Worm (Caenorhabditis elegans) whole organism, L4 larva: Measurements from ENCODE around the gene R08C7.1.

ENCODE experiments used
- aly-2 ChIP-seq: sonication (generic microtip); optimal IDR thresholded peaks from 2 replicates; lab custom pipeline; 2018; ENCODE audit warnings: missing biosample characterization, missing genetic modification characterization
- ama-1 ChIP-seq: fragments of 150-350 bp; optimal IDR thresholded peaks from 2 replicates; lab custom pipeline; 2014; ENCODE audit warnings: inconsistent platforms, mixed read lengths
- ceh-62 ChIP-seq: sonication (generic microtip); optimal IDR thresholded peaks from 2 replicates; lab custom pipeline; 2017; ENCODE audit warnings: missing biosample characterization, missing genetic modification characterization
- ctbp-1 ChIP-seq: fragments of 200-800 bp; sonication (Bioruptor generic); IDR thresholded peaks from 2 replicates; pipeline ENCODE4 v1.3.6; 2022; ENCODE audit warnings: missing genetic modification reagents, missing genetic modification characterization, missing compliant biosample characterization
- dve-1 ChIP-seq: sonication (generic microtip); optimal IDR thresholded peaks from 2 replicates; lab custom pipeline; 2017; ENCODE audit warnings: antibody characterized with exemption, mild to moderate bottlenecking, missing genetic modification characterization, missing compliant biosample characterization; ENCODE audit not compliant: insufficient read depth
- nhr-111 ChIP-seq: fragments of 200-800 bp; sonication (Bioruptor generic); optimal IDR thresholded peaks from 2 replicates; lab custom pipeline; 2018; ENCODE audit warnings: mild to moderate bottlenecking, missing genetic modification characterization, missing compliant biosample characterization
- nhr-6 ChIP-seq: fragments of 150-350 bp; optimal IDR thresholded peaks from 2 replicates; lab custom pipeline; 2014; ENCODE audit warnings: missing biosample characterization, missing genetic modification characterization
- nhr-77 ChIP-seq: fragments of 150-350 bp; optimal IDR thresholded peaks from 2 replicates; lab custom pipeline; 2014; ENCODE audit warnings: missing biosample characterization, missing genetic modification characterization
- skn-1 ChIP-seq: fragments of 150-350 bp; optimal IDR thresholded peaks from 2 replicates; lab custom pipeline; 2014; ENCODE audit warnings: missing biosample characterization, missing genetic modification characterization
- snpc-1.2 ChIP-seq: fragments of 200-800 bp; sonication (Bioruptor generic); IDR thresholded peaks from 2 replicates; pipeline ENCODE4 v1.3.6; 2022; ENCODE audit warnings: missing genetic modification reagents, missing genetic modification characterization, missing compliant biosample characterization
- snpc-4 ChIP-seq: fragments of 150-350 bp; optimal IDR thresholded peaks from 2 replicates; lab custom pipeline; 2014; ENCODE audit warnings: missing biosample characterization, missing genetic modification characterization
- zfp-3 ChIP-seq: fragments of 200-800 bp; sonication (Bioruptor generic); conservative IDR thresholded peaks from 2 replicates; pipeline ENCODE4 v1.3.6; 2022; ENCODE audit warnings: missing genetic modification reagents, missing genetic modification characterization, missing compliant biosample characterization

ce11 chrIV:4405126-4405525 is 46.5 kb upstream of the R08C7.1 start, which contains the start of gene Y24D9A.7:
- TF ChIP-seq ceh-62 (no peak), nhr-111 (no peak), skn-1 (no peak), ctbp-1 (no peak), dve-1 (tag; lab: Kevin White, UChicago) (peak; percentile 54), nhr-77 (no peak), aly-2 (tag; lab: Kevin White, UChicago) (no peak), snpc-4 (tag; lab: Kevin White, UChicago) (no peak), snpc-1.2 (GFP tag; lab: Robert Waterston, UW) (no peak), ama-1 (lab: Kevin White, UChicago) (no peak), nhr-6 (tag; lab: Kevin White, UChicago) (no peak), zfp-3 (GFP tag; lab: Robert Waterston, UW) (no peak)
